Worm (Caenorhabditis elegans) whole organism, young adult: Measurements from ENCODE around the gene cua-1.

Experiments used
- F49E8.2 ChIP-seq: sonication (generic microtip); optimal IDR thresholded peaks from 3 replicates; lab custom pipeline; 2017; ENCODE audit warnings: missing genetic modification characterization, mild to moderate bottlenecking, missing compliant biosample characterization, antibody characterized with exemption, moderate library complexity; ENCODE audit not compliant: insufficient read depth
- athp-1 ChIP-seq: sonication (generic microtip); optimal IDR thresholded peaks from 2 replicates; lab custom pipeline; 2017; ENCODE audit warnings: mild to moderate bottlenecking, missing genetic modification characterization, missing compliant biosample characterization
- mxl-1 ChIP-seq: sonication (generic microtip); optimal IDR thresholded peaks from 2 replicates; lab custom pipeline; 2016; ENCODE audit warnings: missing genetic modification characterization, missing compliant biosample characterization
- sea-2 ChIP-seq: fragments of 200-800 bp; sonication (Bioruptor generic); IDR thresholded peaks from 2 replicates; pipeline ENCODE4 v1.3.6; 2022; ENCODE audit warnings: missing genetic modification characterization, missing compliant biosample characterization
- ztf-26 ChIP-seq: sonication (generic microtip); optimal IDR thresholded peaks from 2 replicates; lab custom pipeline; 2017; ENCODE audit warnings: missing genetic modification characterization, missing compliant biosample characterization

- TF ChIP-seq ztf-26 (tag; lab: Kevin White, UChicago) (no peak), F49E8.2 (tag; lab: Kevin White, UChicago) (no peak), sea-2 (GFP tag; lab: Robert Waterston, UW) (no peak), mxl-1 (tag; lab: Kevin White, UChicago) (no peak), athp-1 (no peak)
These were observed 48.3 kb upstream of the cua-1 start, which contains the start of gene T28A8.4 for ce11 chrIII:13503379-13503778.
